Fruit fly (Drosophila melanogaster): ENCODE results near the gene CG5280.

The CG5280 gene

DNA sequence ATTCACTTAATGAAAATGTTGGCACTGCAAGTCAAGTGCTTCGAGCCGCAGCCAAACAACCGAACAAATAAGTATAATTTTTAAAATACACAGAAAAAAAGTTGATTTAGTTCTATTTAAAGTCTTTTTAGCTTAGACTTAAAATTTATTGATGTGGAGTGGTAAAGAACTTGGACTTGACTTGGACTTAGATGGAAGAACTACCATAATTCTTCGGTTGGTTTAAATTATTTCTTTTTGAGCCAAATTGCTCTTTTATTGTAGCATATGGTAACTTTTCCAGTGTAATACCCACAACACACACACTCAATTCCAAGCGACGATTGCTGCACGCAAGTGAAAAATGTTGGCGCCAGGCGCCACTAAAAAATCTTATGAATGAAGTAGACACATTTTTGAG is 38.0 kb upstream of the CG5280 start (continued):
- TF ChIP-seq CG11696 (GFP tag; IDR thresholded peaks at IDR 0.05) = no peak
- TF ChIP-seq sc (optimal IDR thresholded peaks at IDR 0.05) = no peak
- TF ChIP-seq sc (GFP tag; optimal IDR thresholded peaks at IDR 0.05) = peak; percentile 32
- TF ChIP-seq ac (GFP tag; optimal IDR thresholded peaks at IDR 0.05) = peak; percentile 0
- peak; percentile 53 for TF ChIP-seq CG2202 (tag; optimal IDR thresholded peaks at IDR 0.05)
- TF ChIP-seq CG12071 (GFP tag; optimal IDR thresholded peaks at IDR 0.05) = no peak
- TF ChIP-seq pnt (GFP tag; optimal IDR thresholded peaks at IDR 0.05) = no peak
- no peak for TF ChIP-seq dati (GFP tag; IDR thresholded peaks at IDR 0.05)
- TF ChIP-seq gro (GFP tag; optimal IDR thresholded peaks at IDR 0.05) = no peak
- no peak for TF ChIP-seq Awh (GFP tag; IDR thresholded peaks at IDR 0.05)
- no peak for TF ChIP-seq CG17186 (GFP tag; optimal IDR thresholded peaks at IDR 0.05)
- TF ChIP-seq MTF-1 (GFP tag; optimal IDR thresholded peaks at IDR 0.05; ENCODE audit: borderline replicate concordance) = no peak
- TF ChIP-seq hkb (optimal IDR thresholded peaks at IDR 0.05) = no peak
- TF ChIP-seq hkb (GFP tag; IDR thresholded peaks at IDR 0.05) = peak; percentile 50; the same call in 1 of the 2 replicates
- TF ChIP-seq CG16813 (GFP tag; IDR thresholded peaks at IDR 0.05; ENCODE audit: partially characterized antibody) = no peak
- no peak for TF ChIP-seq CG13296 (GFP tag; optimal IDR thresholded peaks at IDR 0.05)
- TF ChIP-seq Poxn (GFP tag; IDR thresholded peaks at IDR 0.05) = no peak
- TF ChIP-seq fd3F (GFP tag; optimal IDR thresholded peaks at IDR 0.05) = no peak
- no peak for TF ChIP-seq CG4707 (GFP tag; optimal IDR thresholded peaks at IDR 0.05)
- TF ChIP-seq az2 (GFP tag; optimal IDR thresholded peaks at IDR 0.05) = peak; percentile 52
- peak; percentile 57 for TF ChIP-seq unpg (GFP tag; optimal IDR thresholded peaks at IDR 0.05)
- no peak for TF ChIP-seq ap (GFP tag; IDR thresholded peaks at IDR 0.05)
- TF ChIP-seq stc (GFP tag; IDR thresholded peaks at IDR 0.05) = peak; percentile 20; the same call in 1 of the 2 replicates
- TF ChIP-seq jing (GFP tag; optimal IDR thresholded peaks at IDR 0.05) = peak; percentile 12
- TF ChIP-seq CG32772 (GFP tag; IDR thresholded peaks at IDR 0.05) = no peak
- TF ChIP-seq CG18011 (GFP tag; optimal IDR thresholded peaks at IDR 0.05) = no peak
- TF ChIP-seq CG10209 (GFP tag; optimal IDR thresholded peaks at IDR 0.05) = peak; percentile 31
- no peak for TF ChIP-seq CG4617 (GFP tag; optimal IDR thresholded peaks at IDR 0.05; ENCODE audit: borderline replicate concordance)
- no peak for TF ChIP-seq pb (GFP tag; optimal IDR thresholded peaks at IDR 0.05)
- TF ChIP-seq Xbp1 (GFP tag; optimal IDR thresholded peaks at IDR 0.05) = peak; percentile 31
- no peak for TF ChIP-seq Optix (GFP tag; IDR thresholded peaks at IDR 0.05)
- no peak for TF ChIP-seq Opbp (GFP tag; IDR thresholded peaks at IDR 0.05; ENCODE audit: partially characterized antibody)
- no peak for TF ChIP-seq gce (GFP tag; IDR thresholded peaks at IDR 0.05)
- TF ChIP-seq CG10654 (GFP tag; optimal IDR thresholded peaks at IDR 0.05) = no peak
- no peak for TF ChIP-seq CG7372 (GFP tag; IDR thresholded peaks at IDR 0.05)
- no peak for TF ChIP-seq yki (optimal IDR thresholded peaks at IDR 0.05)
- no peak for TF ChIP-seq emc (GFP tag; optimal IDR thresholded peaks at IDR 0.05)
- peak; percentile 44; the same call in 1 of the 2 replicates for TF ChIP-seq CG14014 (GFP tag; IDR thresholded peaks at IDR 0.05)
- TF ChIP-seq Deaf1 (tag; optimal IDR thresholded peaks at IDR 0.05) = no peak
- TF ChIP-seq pita (GFP tag; optimal IDR thresholded peaks at IDR 0.05) = no peak
- TF ChIP-seq slbo (GFP tag; IDR thresholded peaks at IDR 0.05) = no peak
- no peak for TF ChIP-seq sob (GFP tag; IDR thresholded peaks at IDR 0.05)
- peak; percentile 38 for TF ChIP-seq CG9609 (GFP tag; optimal IDR thresholded peaks at IDR 0.05)
- TF ChIP-seq Sin3A (optimal IDR thresholded peaks at IDR 0.05) = no peak
- no peak for TF ChIP-seq CG11560 (tag; IDR thresholded peaks at IDR 0.05)
- TF ChIP-seq CG34224 (GFP tag; IDR thresholded peaks at IDR 0.05; ENCODE audit: partially characterized antibody) = no peak
- TF ChIP-seq CG8765 (GFP tag; IDR thresholded peaks at IDR 0.05) = no peak; the same call in 1 of the 2 replicates
- no peak for TF ChIP-seq CG3281 (GFP tag; optimal IDR thresholded peaks at IDR 0.05)
- TF ChIP-seq CG15011 (GFP tag; optimal IDR thresholded peaks at IDR 0.05) = no peak
- TF ChIP-seq phol (tag; optimal IDR thresholded peaks at IDR 0.05) = peak; percentile 59
- TF ChIP-seq bigmax (GFP tag; optimal IDR thresholded peaks at IDR 0.05) = no peak
- TF ChIP-seq jumu (GFP tag; optimal IDR thresholded peaks at IDR 0.05) = no peak
- no peak for TF ChIP-seq CTCF (GFP tag; optimal IDR thresholded peaks at IDR 0.05)
- TF ChIP-seq CG42726 (GFP tag; IDR thresholded peaks at IDR 0.05; ENCODE audit: partially characterized antibody) = no peak
